Fruit fly (Drosophila melanogaster) whole organism, embryonic: ENCODE data around the gene dia.

Source experiments
- CG10147 ChIP-seq: fragments of 200-800 bp; sonication (Bioruptor generic); optimal IDR thresholded peaks from 2 replicates; lab custom pipeline; 2019; ENCODE audit warnings: missing biosample characterization, mild to moderate bottlenecking, missing genetic modification characterization, moderate library complexity
- CG15269 ChIP-seq: fragments of 200-800 bp; sonication (Bioruptor generic); optimal IDR thresholded peaks from 2 replicates; lab custom pipeline; 2018; ENCODE audit warnings: missing biosample characterization, mild to moderate bottlenecking, missing genetic modification characterization, moderate library complexity
- CG15696 ChIP-seq: fragments of 200-800 bp; sonication (Bioruptor generic); optimal IDR thresholded peaks from 2 replicates; lab custom pipeline; 2019; ENCODE audit warnings: missing biosample characterization, mild to moderate bottlenecking, missing genetic modification characterization, moderate library complexity
- CG18262 ChIP-seq: fragments of 200-800 bp; optimal IDR thresholded peaks from 3 replicates; lab custom pipeline; 2019; ENCODE audit warnings: missing biosample characterization, mild to moderate bottlenecking, missing genetic modification characterization, moderate library complexity
- CG2129 ChIP-seq: fragments of 200-800 bp; sonication (Bioruptor generic); IDR thresholded peaks from 2 replicates; pipeline ENCODE4 v1.3.6; 2022; ENCODE audit warnings: missing biosample characterization, missing genetic modification characterization; ENCODE audit not compliant: partially characterized antibody
- CG2712 ChIP-seq: fragments of 200-800 bp; optimal IDR thresholded peaks from 3 replicates; lab custom pipeline; 2019; ENCODE audit warnings: missing biosample characterization, mild to moderate bottlenecking, missing genetic modification characterization, moderate library complexity
- CG30020 ChIP-seq: fragments of 200-800 bp; optimal IDR thresholded peaks from 2 replicates; lab custom pipeline; 2019; ENCODE audit warnings: missing biosample characterization, mild to moderate bottlenecking, missing genetic modification characterization, moderate library complexity
- CG30431 ChIP-seq: fragments of 200-800 bp; sonication (Bioruptor generic); optimal IDR thresholded peaks from 2 replicates; lab custom pipeline; 2017; ENCODE audit warnings: missing biosample characterization, missing genetic modification characterization
- CG32532 ChIP-seq: fragments of 200-800 bp; sonication (Bioruptor generic); IDR thresholded peaks from 2 replicates; pipeline ENCODE4 v1.3.6; 2022; ENCODE audit warnings: missing biosample characterization, missing genetic modification characterization
- CG3847 ChIP-seq: fragments of 200-800 bp; sonication (Bioruptor generic); IDR thresholded peaks from 2 replicates; pipeline ENCODE4 v1.3.6; 2022; ENCODE audit warnings: missing biosample characterization, missing genetic modification characterization
- CG4617 ChIP-seq: fragments of 200-800 bp; sonication (Bioruptor generic); optimal IDR thresholded peaks from 3 replicates; lab custom pipeline; 2016; ENCODE audit warnings: missing biosample characterization, missing genetic modification characterization, borderline replicate concordance
- CG5245 ChIP-seq: fragments of 200-800 bp; sonication (Bioruptor generic); optimal IDR thresholded peaks from 3 replicates; lab custom pipeline; 2016; ENCODE audit warnings: missing biosample characterization, missing genetic modification characterization
- CG6272 ChIP-seq: fragments of 200-800 bp; sonication (Bioruptor generic); IDR thresholded peaks from 2 replicates; pipeline ENCODE4 v1.3.6; 2022; ENCODE audit warnings: missing biosample characterization, missing genetic modification characterization
- CG6854 ChIP-seq: fragments of 200-800 bp; sonication (Bioruptor generic); optimal IDR thresholded peaks from 3 replicates; lab custom pipeline; 2017; ENCODE audit warnings: missing biosample characterization, mild to moderate bottlenecking, missing genetic modification characterization
- CHES-1-like ChIP-seq: fragments of 200-800 bp; sonication (Bioruptor generic); optimal IDR thresholded peaks from 2 replicates; lab custom pipeline; 2016; ENCODE audit warnings: missing biosample characterization, missing genetic modification characterization
- Eip74EF ChIP-seq, 2 experiments: fragments of 200-800 bp in 1 of 2; fragments of >200 bp in 1 of 2; sonication (Bioruptor generic) in 1 of 2; optimal IDR thresholded peaks; 2 replicates each; lab custom pipeline; 2017 to 2019; ENCODE audit warnings: missing biosample characterization in 2 of 2, missing genetic modification characterization in 2 of 2, mild to moderate bottlenecking in 1 of 2, moderate library complexity in 1 of 2
- H2.0 ChIP-seq: fragments of 200-800 bp; sonication (Bioruptor generic); IDR thresholded peaks from 2 replicates; pipeline ENCODE4 v1.3.6; 2022; ENCODE audit warnings: missing biosample characterization, missing genetic modification characterization
- HLHmδ ChIP-seq: fragments of 200-800 bp; sonication (Bioruptor generic); optimal IDR thresholded peaks from 2 replicates; lab custom pipeline; 2018; ENCODE audit warnings: missing biosample characterization, mild to moderate bottlenecking, missing genetic modification characterization, moderate library complexity
- Hmx ChIP-seq: fragments of 200-800 bp; sonication (Bioruptor generic); optimal IDR thresholded peaks from 2 replicates; lab custom pipeline; 2016; ENCODE audit warnings: missing biosample characterization, missing genetic modification characterization
- Hr78 ChIP-seq, 2 experiments: fragments of 200-800 bp in 1 of 2; fragments of >200 bp in 1 of 2; sonication (Bioruptor generic) in 1 of 2; optimal IDR thresholded peaks; 2 replicates each; lab custom pipeline; 2017 to 2019; ENCODE audit warnings: missing biosample characterization in 2 of 2, missing genetic modification characterization in 2 of 2, mild to moderate bottlenecking in 1 of 2, moderate library complexity in 1 of 2
- Optix ChIP-seq: fragments of 200-800 bp; sonication (Bioruptor generic); IDR thresholded peaks from 3 replicates; pipeline ENCODE4 v1.3.6; 2022; ENCODE audit warnings: missing biosample characterization, missing genetic modification characterization
- Rfx ChIP-seq: fragments of 200-800 bp; sonication (Bioruptor generic); IDR thresholded peaks from 2 replicates; pipeline ENCODE4 v1.3.6; 2022; ENCODE audit warnings: missing biosample characterization, missing genetic modification characterization
- Sin3A ChIP-seq: fragments of >200 bp; optimal IDR thresholded peaks from 2 replicates; lab custom pipeline; 2018
- Xrp1 ChIP-seq: fragments of 200-800 bp; sonication (Bioruptor generic); IDR thresholded peaks from 2 replicates; pipeline ENCODE4 v1.3.6; 2022; ENCODE audit warnings: missing biosample characterization, missing genetic modification characterization
- abd-A ChIP-seq: fragments of 200-800 bp; sonication (Bioruptor generic); optimal IDR thresholded peaks from 3 replicates; lab custom pipeline; 2019; ENCODE audit warnings: missing biosample characterization, mild to moderate bottlenecking, missing genetic modification characterization, moderate library complexity
- al ChIP-seq: fragments of 200-800 bp; sonication (Bioruptor generic); IDR thresholded peaks from 2 replicates; pipeline ENCODE4 v1.3.6; 2022; ENCODE audit warnings: missing biosample characterization, missing genetic modification characterization
- aop ChIP-seq: fragments of 200-800 bp; sonication (Bioruptor generic); IDR thresholded peaks from 2 replicates; pipeline ENCODE4 v1.3.6; 2022; ENCODE audit warnings: missing biosample characterization, missing genetic modification characterization
- ase ChIP-seq: fragments of 200-800 bp; sonication (Bioruptor generic); IDR thresholded peaks from 3 replicates; pipeline ENCODE4 v1.3.6; 2022; ENCODE audit warnings: missing biosample characterization, missing genetic modification characterization
- bbx ChIP-seq: fragments of 200-800 bp; sonication (Bioruptor generic); IDR thresholded peaks from 2 replicates; pipeline ENCODE4 v1.3.6; 2022; ENCODE audit warnings: missing biosample characterization, missing genetic modification characterization; ENCODE audit not compliant: partially characterized antibody
- bigmax ChIP-seq: fragments of 200-800 bp; sonication (Bioruptor generic); optimal IDR thresholded peaks from 2 replicates; lab custom pipeline; 2018; ENCODE audit warnings: missing biosample characterization, mild to moderate bottlenecking, missing genetic modification characterization
- btn ChIP-seq: fragments of 200-800 bp; sonication (Bioruptor generic); optimal IDR thresholded peaks from 2 replicates; lab custom pipeline; 2016; ENCODE audit warnings: missing biosample characterization, missing genetic modification characterization
- crol ChIP-seq: fragments of 200-800 bp; sonication (Bioruptor generic); IDR thresholded peaks from 2 replicates; pipeline ENCODE4 v1.3.6; 2022; ENCODE audit warnings: missing biosample characterization, missing genetic modification characterization
- danr ChIP-seq: fragments of 200-800 bp; sonication (Bioruptor generic); IDR thresholded peaks from 2 replicates; pipeline ENCODE4 v1.3.6; 2022; ENCODE audit warnings: missing biosample characterization, missing genetic modification characterization
- dimm ChIP-seq: fragments of 200-800 bp; sonication (Bioruptor generic); IDR thresholded peaks from 2 replicates; pipeline ENCODE4 v1.3.6; 2022; ENCODE audit warnings: missing biosample characterization, missing genetic modification characterization
- fd96Cb ChIP-seq: fragments of 200-800 bp; sonication (Bioruptor generic); optimal IDR thresholded peaks from 2 replicates; lab custom pipeline; 2018; ENCODE audit warnings: missing biosample characterization, mild to moderate bottlenecking, missing genetic modification characterization, moderate library complexity
- gcm ChIP-seq: fragments of 200-800 bp; sonication (Bioruptor generic); optimal IDR thresholded peaks from 2 replicates; lab custom pipeline; 2019; ENCODE audit warnings: missing biosample characterization, mild to moderate bottlenecking, missing genetic modification characterization, moderate library complexity
- gsb ChIP-seq: fragments of 200-800 bp; sonication (Bioruptor generic); IDR thresholded peaks from 2 replicates; pipeline ENCODE4 v1.3.6; 2022; ENCODE audit warnings: missing biosample characterization, missing genetic modification characterization
- insv ChIP-seq, 2 experiments: fragments of 200-800 bp; sonication (Bioruptor generic); optimal IDR thresholded peaks; 3 replicates each; lab custom pipeline; 2016 to 2018; ENCODE audit warnings: missing biosample characterization in 2 of 2, missing genetic modification characterization in 2 of 2
- inv ChIP-seq: fragments of 200-800 bp; sonication (Bioruptor generic); IDR thresholded peaks from 2 replicates; pipeline ENCODE4 v1.3.6; 2022; ENCODE audit warnings: missing biosample characterization, missing genetic modification characterization; ENCODE audit not compliant: partially characterized antibody
- kay ChIP-seq: fragments of 200-800 bp; sonication (Bioruptor generic); optimal IDR thresholded peaks from 2 replicates; lab custom pipeline; 2016; ENCODE audit warnings: missing biosample characterization, missing genetic modification characterization
- lmd ChIP-seq: fragments of 200-800 bp; sonication (Bioruptor generic); IDR thresholded peaks from 2 replicates; pipeline ENCODE4 v1.3.6; 2022; ENCODE audit warnings: missing biosample characterization, missing genetic modification characterization
- nau ChIP-seq: fragments of 200-800 bp; sonication (Bioruptor generic); optimal IDR thresholded peaks from 3 replicates; lab custom pipeline; 2017; ENCODE audit warnings: missing biosample characterization, mild to moderate bottlenecking, missing genetic modification characterization, missing genetic modification reagents
- nmo ChIP-seq: fragments of 200-800 bp; sonication (Bioruptor generic); optimal IDR thresholded peaks from 2 replicates; lab custom pipeline; 2018; ENCODE audit warnings: missing biosample characterization, mild to moderate bottlenecking, missing genetic modification characterization, moderate library complexity
- oc ChIP-seq: fragments of 200-800 bp; sonication (Bioruptor generic); optimal IDR thresholded peaks from 2 replicates; lab custom pipeline; 2018; ENCODE audit warnings: missing biosample characterization, mild to moderate bottlenecking, missing genetic modification characterization, moderate library complexity
- sd ChIP-seq: fragments of 200-800 bp; sonication (Bioruptor generic); optimal IDR thresholded peaks from 3 replicates; lab custom pipeline; 2018; ENCODE audit warnings: missing biosample characterization, mild to moderate bottlenecking, missing genetic modification characterization, moderate library complexity
- tll ChIP-seq, 2 experiments: fragments of 200-800 bp in 1 of 2; fragments of >200 bp in 1 of 2; sonication (Bioruptor generic) in 1 of 2; optimal IDR thresholded peaks; 2 replicates each; lab custom pipeline; 2017 to 2019; ENCODE audit warnings: missing biosample characterization in 2 of 2, missing genetic modification characterization in 2 of 2, mild to moderate bottlenecking in 1 of 2, moderate library complexity in 1 of 2
- trh ChIP-seq: fragments of 200-800 bp; sonication (Bioruptor generic); optimal IDR thresholded peaks from 2 replicates; lab custom pipeline; 2016; ENCODE audit warnings: missing biosample characterization, missing genetic modification characterization
- zfh2 ChIP-seq: fragments of 200-800 bp; sonication (Bioruptor generic); optimal IDR thresholded peaks from 2 replicates; lab custom pipeline; 2016; ENCODE audit warnings: missing biosample characterization, missing genetic modification characterization

dia gene

dm6 chr2L:20807617-20808509 lies 49.9 kb downstream of the dia start (continued):
- TF ChIP-seq fd96Cb (tag; lab: Kevin White, UChicago) (peak; percentile 14), gsb (GFP tag; lab: Robert Waterston, UW) (peak; percentile 22; the same call in 1 of the 2 replicates), zfh2 (GFP tag; lab: Kevin White, UChicago) (no peak), CHES-1-like (GFP tag; lab: Kevin White, UChicago) (peak; percentile 40), kay (GFP tag; lab: Kevin White, UChicago) (no peak), nau (GFP tag; lab: Kevin White, UChicago) (peak; percentile 74), CG15269 (tag; lab: Kevin White, UChicago) (peak; percentile 67), insv (GFP tag; optimal IDR thresholded peaks at IDR 0.05; lab: Kevin White, UChicago) (no peak), sd (tag; lab: Kevin White, UChicago) (peak; percentile 25), btn (GFP tag; lab: Kevin White, UChicago) (no peak), Xrp1 (GFP tag; lab: Robert Waterston, UW) (peak; percentile 69), CG10147 (GFP tag; lab: Kevin White, UChicago) (peak; percentile 27), CG15696 (tag; lab: Kevin White, UChicago) (no peak), CG4617 (GFP tag; lab: Kevin White, UChicago) (no peak), H2.0 (GFP tag; lab: Robert Waterston, UW) (no peak), Sin3A (lab: Kevin White, UChicago) (no peak), danr (0 out of 2 replicates have a peak, but pooled peaks have one; percentile 22), CG32532 (GFP tag; lab: Robert Waterston, UW) (peak; percentile 17), lmd (GFP tag; lab: Robert Waterston, UW) (peak; percentile 32), CG30020 (tag; lab: Kevin White, UChicago) (no peak), trh (GFP tag; lab: Kevin White, UChicago) (no peak), al (no peak), Rfx (GFP tag; lab: Robert Waterston, UW) (peak; percentile 65), CG5245 (GFP tag; lab: Kevin White, UChicago) (no peak), CG6854 (GFP tag; lab: Kevin White, UChicago) (peak; percentile 45), Optix (GFP tag; lab: Robert Waterston, UW) (0 out of 3 replicates have a peak, but pooled peaks have one; percentile 10), nmo (peak; percentile 29), gcm (peak; percentile 0), inv (GFP tag; lab: Robert Waterston, UW) (no peak), HLHmδ (no peak), CG2712 (tag; lab: Kevin White, UChicago) (peak; percentile 56), ase (GFP tag; lab: Robert Waterston, UW) (no peak), oc (tag; lab: Kevin White, UChicago) (no peak), Eip74EF (GFP tag; optimal IDR thresholded peaks at IDR 0.05; lab: Kevin White, UChicago) (peak in 1 of 2 experiments; percentile 13), bbx (GFP tag; lab: Robert Waterston, UW) (no peak), CG18262 (tag; lab: Kevin White, UChicago) (peak; percentile 39), bigmax (GFP tag; lab: Kevin White, UChicago) (no peak), crol (GFP tag; lab: Robert Waterston, UW) (peak; percentile 80), aop (no peak), Hr78 (GFP tag; optimal IDR thresholded peaks at IDR 0.05; lab: Kevin White, UChicago) (no peak), abd-A (peak; percentile 90), CG6272 (GFP tag; lab: Robert Waterston, UW) (no peak), Hmx (GFP tag; lab: Kevin White, UChicago) (no peak), tll (GFP tag; optimal IDR thresholded peaks at IDR 0.05; lab: Kevin White, UChicago) (no peak), CG2129 (GFP tag; lab: Robert Waterston, UW) (no peak), dimm (GFP tag; lab: Robert Waterston, UW) (no peak), CG30431 (no peak), CG3847 (GFP tag; lab: Robert Waterston, UW) (peak; percentile 56)
